Worm (Caenorhabditis elegans): Measurements from ENCODE around the gene ddx-23.
A peak's percentile ranks its signal among the peaks of the same experiment; 100 is the strongest.

Gene ddx-23

ce11 chrIII:5853240-5853639 is at the start of gene ddx-23:
TSS of gene ddx-23 (minus strand) at chrIII:5853269.
- TF ChIP-seq ceh-79 (tag; optimal IDR thresholded peaks at IDR 0.05) (peak; percentile 39), ets-4 (GFP tag; optimal IDR thresholded peaks at IDR 0.05) (no peak), ceh-100 (GFP tag; IDR thresholded peaks at IDR 0.05) (no peak), dpl-1 (GFP tag; optimal IDR thresholded peaks at IDR 0.05) (peak; percentile 8), B0261.1 (tag; optimal IDR thresholded peaks at IDR 0.05) (no peak), nhr-27 (tag; optimal IDR thresholded peaks at IDR 0.05) (no peak), Y56A3A.18 (GFP tag; IDR thresholded peaks at IDR 0.05) (0 out of 2 replicates have a peak, but pooled peaks have one; percentile 65), F52B5.7 (tag; optimal IDR thresholded peaks at IDR 0.05) (peak; percentile 57), aptf-3 (GFP tag; IDR thresholded peaks at IDR 0.05) (0 out of 2 replicates have a peak, but pooled peaks have one; percentile 51), mxl-1 (tag; optimal IDR thresholded peaks at IDR 0.05) (no peak), ceh-40 (GFP tag; IDR thresholded peaks at IDR 0.05) (no peak), pha-4 (tag; optimal IDR thresholded peaks at IDR 0.05) (no peak), sea-2 (GFP tag; IDR thresholded peaks at IDR 0.05) (no peak), egl-18 (GFP tag; IDR thresholded peaks at IDR 0.05) (no peak), rcor-1 (GFP tag; IDR thresholded peaks at IDR 0.05) (no peak), fkh-3 (tag; optimal IDR thresholded peaks at IDR 0.05) (no peak), ztf-22 (GFP tag; optimal IDR thresholded peaks at IDR 0.05) (no peak), hsf-1 (GFP tag; IDR thresholded peaks at IDR 0.05) (no peak; the same call in 1 of the 2 replicates), ceh-27 (GFP tag; optimal IDR thresholded peaks at IDR 0.05) (no peak), sptf-2 (GFP tag; optimal IDR thresholded peaks at IDR 0.05) (no peak), cebp-1 (GFP tag; IDR thresholded peaks at IDR 0.05) (no peak), cebp-1 (tag; optimal IDR thresholded peaks at IDR 0.05) (peak; percentile 39), sdz-38 (tag; optimal IDR thresholded peaks at IDR 0.05) (no peak), lin-26 (GFP tag; IDR thresholded peaks at IDR 0.05) (peak; percentile 28; the same call in 1 of the 2 replicates), F22D6.2 (tag; optimal IDR thresholded peaks at IDR 0.05) (no peak), nhr-80 (tag; optimal IDR thresholded peaks at IDR 0.05) (no peak), Y53F4B.3 (GFP tag; IDR thresholded peaks at IDR 0.05) (no peak), F10E7.11 (tag; optimal IDR thresholded peaks at IDR 0.05) (peak; percentile 58), rpc-1 (optimal IDR thresholded peaks at IDR 0.05) (no peak), rpc-1 (tag; optimal IDR thresholded peaks at IDR 0.05) (no peak), repo-1 (tag; optimal IDR thresholded peaks at IDR 0.05) (peak; percentile 62), K11D2.4 (GFP tag; IDR thresholded peaks at IDR 0.05) (no peak), hrde-1 (tag; optimal IDR thresholded peaks at IDR 0.05; ENCODE audit: borderline replicate concordance) (peak; percentile 6), akir-1 (GFP tag; optimal IDR thresholded peaks at IDR 0.05) (no peak), ama-1 (optimal IDR thresholded peaks at IDR 0.05) (peak; percentile 23), ama-1 (GFP tag; optimal IDR thresholded peaks at IDR 0.05) (peak; percentile 14 to 53), F37B4.10 (GFP tag; IDR thresholded peaks at IDR 0.05) (no peak), C17E4.6 (GFP tag; IDR thresholded peaks at IDR 0.05) (no peak), chd-7 (tag; optimal IDR thresholded peaks at IDR 0.05) (no peak), F33H1.4 (GFP tag; IDR thresholded peaks at IDR 0.05) (peak; percentile 43; the same call in 1 of the 2 replicates), pbrm-1 (GFP tag; IDR thresholded peaks at IDR 0.05) (0 out of 2 replicates have a peak, but pooled peaks have one; percentile 37), K12H6.12 (tag; optimal IDR thresholded peaks at IDR 0.05) (no peak), lin-35 (GFP tag; optimal IDR thresholded peaks at IDR 0.05) (peak in 1 of 3 experiments; percentile 61), attf-5 (GFP tag; optimal IDR thresholded peaks at IDR 0.05) (peak; percentile 9), snpc-4 (GFP tag; optimal IDR thresholded peaks at IDR 0.05) (no peak), snpc-4 (tag; optimal IDR thresholded peaks at IDR 0.05) (peak in 2 of 4 experiments; percentile 40 to 45), lin-40 (tag; optimal IDR thresholded peaks at IDR 0.05) (peak; percentile 9), unc-130 (GFP tag; optimal IDR thresholded peaks at IDR 0.05) (peak; percentile 30), ztf-25 (GFP tag; IDR thresholded peaks at IDR 0.05) (no peak), ztf-6 (GFP tag; IDR thresholded peaks at IDR 0.05) (no peak), aptf-2 (GFP tag; conservative IDR thresholded peaks at IDR 0.05) (no peak)

All from whole organism, young adult.